Fruit fly (Drosophila melanogaster) whole organism, prepupa: ENCODE results near the gene CG13252.

Experiments used
- Blimp-1 ChIP-seq: fragments of 200-800 bp; sonication (Bioruptor generic); optimal IDR thresholded peaks from 3 replicates; lab custom pipeline; 2017; ENCODE audit warnings: missing biosample characterization, missing genetic modification characterization, mild to moderate bottlenecking, moderate library complexity, missing genetic modification reagents
- CG10669 ChIP-seq: fragments of 200-800 bp; sonication (Bioruptor generic); optimal IDR thresholded peaks from 3 replicates; lab custom pipeline; 2018; ENCODE audit warnings: missing biosample characterization, mild to moderate bottlenecking, missing genetic modification characterization, moderate library complexity
- CG11294 ChIP-seq: fragments of 200-800 bp; sonication (Bioruptor generic); IDR thresholded peaks from 2 replicates; pipeline ENCODE4 v1.3.6; 2022; ENCODE audit warnings: missing biosample characterization, missing genetic modification characterization
- CG1621 ChIP-seq: fragments of 200-800 bp; sonication (Bioruptor generic); optimal IDR thresholded peaks from 3 replicates; lab custom pipeline; 2018; ENCODE audit warnings: missing biosample characterization, mild to moderate bottlenecking, missing genetic modification characterization
- CG16779 ChIP-seq: fragments of 200-800 bp; sonication (Bioruptor generic); optimal IDR thresholded peaks from 3 replicates; lab custom pipeline; 2017; ENCODE audit warnings: missing biosample characterization, mild to moderate bottlenecking, missing genetic modification characterization
- CG3032 ChIP-seq: fragments of 200-800 bp; optimal IDR thresholded peaks from 2 replicates; lab custom pipeline; 2019; ENCODE audit warnings: missing biosample characterization, mild to moderate bottlenecking, missing genetic modification characterization, moderate library complexity
- CG31627 ChIP-seq: fragments of 200-800 bp; sonication (Bioruptor generic); optimal IDR thresholded peaks from 3 replicates; lab custom pipeline; 2016; ENCODE audit warnings: missing biosample characterization, missing genetic modification characterization
- CG6163 ChIP-seq: fragments of 200-800 bp; sonication (Bioruptor generic); IDR thresholded peaks from 3 replicates; pipeline ENCODE4 v1.3.6; 2022; ENCODE audit warnings: missing biosample characterization, missing genetic modification characterization
- CG6808 ChIP-seq: fragments of 200-800 bp; sonication (Bioruptor generic); optimal IDR thresholded peaks from 3 replicates; lab custom pipeline; 2017; ENCODE audit warnings: missing biosample characterization, missing genetic modification characterization, mild to moderate bottlenecking, moderate library complexity, missing genetic modification reagents
- CG6854 ChIP-seq: fragments of 200-800 bp; sonication (Bioruptor generic); optimal IDR thresholded peaks from 2 replicates; lab custom pipeline; 2017; ENCODE audit warnings: missing biosample characterization, mild to moderate bottlenecking, missing genetic modification characterization
- CG7368 ChIP-seq: fragments of 200-800 bp; sonication (Bioruptor generic); optimal IDR thresholded peaks from 3 replicates; lab custom pipeline; 2016; ENCODE audit warnings: missing biosample characterization, missing genetic modification characterization
- CG8119 ChIP-seq: fragments of 200-800 bp; sonication (Bioruptor generic); IDR thresholded peaks from 3 replicates; pipeline ENCODE4 v1.3.6; 2022; ENCODE audit warnings: missing biosample characterization, missing genetic modification characterization
- CG8319 ChIP-seq: fragments of 200-800 bp; sonication (Bioruptor generic); optimal IDR thresholded peaks from 3 replicates; lab custom pipeline; 2016; ENCODE audit warnings: missing biosample characterization, missing genetic modification characterization
- CG9139 ChIP-seq: fragments of 200-800 bp; sonication (Bioruptor generic); optimal IDR thresholded peaks from 3 replicates; lab custom pipeline; 2017; ENCODE audit warnings: missing biosample characterization, mild to moderate bottlenecking, missing genetic modification characterization
- Eip75B ChIP-seq: fragments of 200-800 bp; sonication (Bioruptor generic); optimal IDR thresholded peaks from 3 replicates; lab custom pipeline; 2016; ENCODE audit warnings: missing biosample characterization, missing genetic modification characterization
- Eip78C ChIP-seq: fragments of 200-800 bp; sonication (Bioruptor generic); peaks from one replicate; lab custom pipeline; 2016; ENCODE audit warnings: missing biosample characterization, missing genetic modification characterization
- Ets21C ChIP-seq: fragments of 200-800 bp; sonication (Bioruptor generic); optimal IDR thresholded peaks from 3 replicates; lab custom pipeline; 2016; ENCODE audit warnings: missing biosample characterization, missing genetic modification characterization
- Ets96B ChIP-seq: fragments of 200-800 bp; optimal IDR thresholded peaks from 2 replicates; lab custom pipeline; 2019; ENCODE audit warnings: missing biosample characterization, mild to moderate bottlenecking, missing genetic modification characterization, moderate library complexity
- Gug ChIP-seq: fragments of 200-800 bp; sonication (Bioruptor generic); IDR thresholded peaks from 2 replicates; pipeline ENCODE4 v1.3.6; 2022; ENCODE audit warnings: missing biosample characterization, missing genetic modification characterization
- OdsH ChIP-seq: fragments of 200-800 bp; sonication (Bioruptor generic); optimal IDR thresholded peaks from 3 replicates; lab custom pipeline; 2016; ENCODE audit warnings: missing biosample characterization, missing genetic modification characterization
- Sox102F ChIP-seq: fragments of 200-800 bp; sonication (Bioruptor generic); optimal IDR thresholded peaks from 2 replicates; lab custom pipeline; 2016; ENCODE audit warnings: missing biosample characterization, mild to moderate bottlenecking, missing genetic modification characterization
- Sox14 ChIP-seq: fragments of 200-800 bp; sonication (Bioruptor generic); optimal IDR thresholded peaks from 3 replicates; lab custom pipeline; 2016; ENCODE audit warnings: missing biosample characterization, missing genetic modification characterization
- achi ChIP-seq: fragments of 200-800 bp; sonication (Bioruptor generic); optimal IDR thresholded peaks from 3 replicates; lab custom pipeline; 2016; ENCODE audit warnings: missing biosample characterization, missing genetic modification characterization
- dac ChIP-seq: fragments of 200-800 bp; sonication (Bioruptor generic); optimal IDR thresholded peaks from 2 replicates; lab custom pipeline; 2017; ENCODE audit warnings: missing biosample characterization, mild to moderate bottlenecking, missing genetic modification characterization
- eg ChIP-seq: fragments of 200-800 bp; sonication (Bioruptor generic); IDR thresholded peaks from 3 replicates; pipeline ENCODE4 v1.3.6; 2022; ENCODE audit warnings: missing biosample characterization, missing genetic modification characterization
- esn ChIP-seq: fragments of 200-800 bp; sonication (Bioruptor generic); optimal IDR thresholded peaks from 2 replicates; lab custom pipeline; 2016; ENCODE audit warnings: missing biosample characterization, mild to moderate bottlenecking, missing genetic modification characterization, moderate library complexity
- fd59A ChIP-seq: fragments of 200-800 bp; sonication (Bioruptor generic); optimal IDR thresholded peaks from 2 replicates; lab custom pipeline; 2017; ENCODE audit warnings: missing biosample characterization, mild to moderate bottlenecking, missing genetic modification characterization, missing genetic modification reagents
- lz ChIP-seq: fragments of 200-800 bp; sonication (Bioruptor generic); optimal IDR thresholded peaks from 3 replicates; lab custom pipeline; 2016; ENCODE audit warnings: missing biosample characterization, missing genetic modification characterization
- net ChIP-seq: fragments of 200-800 bp; sonication (Bioruptor generic); optimal IDR thresholded peaks from 3 replicates; lab custom pipeline; 2016; ENCODE audit warnings: missing biosample characterization, missing genetic modification characterization
- pdm3 ChIP-seq: fragments of 200-800 bp; sonication (Bioruptor generic); optimal IDR thresholded peaks from 3 replicates; lab custom pipeline; 2016; ENCODE audit warnings: missing biosample characterization, missing genetic modification characterization
- salr ChIP-seq, 2 experiments: fragments of 200-800 bp; sonication (Bioruptor generic); optimal IDR thresholded peaks; 3 replicates each; lab custom pipeline; 2016 to 2018; ENCODE audit warnings: missing biosample characterization in 2 of 2, missing genetic modification characterization in 2 of 2, mild to moderate bottlenecking in 1 of 2
- spab ChIP-seq: fragments of 200-800 bp; sonication (Bioruptor generic); optimal IDR thresholded peaks from 2 replicates; lab custom pipeline; 2017; ENCODE audit warnings: missing biosample characterization, mild to moderate bottlenecking, missing genetic modification characterization, missing genetic modification reagents
- ss ChIP-seq, 2 experiments: fragments of 200-800 bp; sonication (Bioruptor generic); optimal IDR thresholded peaks; 2 replicates in 1 of 2; 3 replicates in 1 of 2; lab custom pipeline; 2017 to 2018; ENCODE audit warnings: mild to moderate bottlenecking in 2 of 2, missing biosample characterization in 2 of 2, missing genetic modification characterization in 2 of 2, moderate library complexity in 1 of 2
- svp ChIP-seq: fragments of 200-800 bp; sonication (Bioruptor generic); peaks from one replicate; lab custom pipeline; 2016; ENCODE audit warnings: missing biosample characterization, missing genetic modification characterization
- topi ChIP-seq: fragments of 200-800 bp; sonication (Bioruptor generic); optimal IDR thresholded peaks from 3 replicates; lab custom pipeline; 2016; ENCODE audit warnings: missing biosample characterization, missing genetic modification characterization
- vri ChIP-seq: fragments of 200-800 bp; sonication (Bioruptor generic); optimal IDR thresholded peaks from 3 replicates; lab custom pipeline; 2016; ENCODE audit warnings: missing biosample characterization, mild to moderate bottlenecking, missing genetic modification characterization

Gene CG13252

DNA sequence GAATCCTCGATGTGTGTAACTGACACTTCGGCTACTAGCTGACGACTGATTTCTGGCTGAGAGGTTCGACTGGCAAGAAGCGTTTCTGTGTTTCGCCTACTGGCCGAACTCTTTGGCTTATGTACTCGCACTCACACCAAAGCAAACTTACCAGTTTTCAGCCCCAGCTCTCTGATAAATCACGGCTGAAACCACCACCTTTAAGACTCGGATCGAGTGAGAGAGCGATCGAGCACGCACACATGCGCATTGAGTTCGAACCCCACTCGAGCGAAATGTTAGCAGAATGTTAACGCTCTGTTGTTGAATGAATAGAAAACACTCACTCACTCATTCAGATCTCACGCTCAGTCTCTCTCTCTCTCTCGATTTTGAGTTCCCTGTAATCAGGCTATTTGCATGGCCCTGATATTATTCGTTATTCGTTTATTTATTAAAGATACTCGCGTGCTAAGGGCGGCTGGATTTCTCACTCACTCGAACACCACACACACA is 35.0 kb upstream of the CG13252 start, which contains the start of gene kni:
TSS of gene kni (minus strand) at position 51 of the 495 bp plus-strand sequence.
- TF ChIP-seq eg = 0 out of 3 replicates have a peak, but pooled peaks have one; percentile 20
- TF ChIP-seq Blimp-1 (GFP tag; lab: Kevin White, UChicago) = no peak
- TF ChIP-seq pdm3 = no peak
- TF ChIP-seq spab (GFP tag; lab: Kevin White, UChicago) = no peak
- TF ChIP-seq Eip78C (GFP tag; lab: Kevin White, UChicago) = peak; percentile 37
- TF ChIP-seq, all 60 proteins: peak for 2

DNA sequence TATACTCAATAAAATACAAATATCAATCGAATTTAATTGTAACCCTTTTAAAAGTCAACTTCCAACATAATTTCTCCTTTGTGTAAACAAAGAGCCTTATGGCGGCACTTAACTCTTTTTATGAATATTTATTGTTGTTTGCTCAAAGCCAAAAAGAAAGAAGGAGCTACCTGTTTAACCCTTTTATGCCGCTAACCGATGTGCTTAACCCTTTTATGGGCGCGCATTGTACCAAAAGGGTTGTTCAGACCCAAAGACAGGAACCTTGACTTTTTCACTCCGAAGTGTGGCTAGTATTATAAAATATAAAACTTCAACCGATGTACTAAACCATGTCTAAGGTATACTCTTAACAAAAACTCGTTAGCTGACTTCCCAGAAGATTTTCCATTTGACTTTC is 33.9 kb upstream of the CG13252 start:
- no peak for TF ChIP-seq salr (GFP tag; optimal IDR thresholded peaks at IDR 0.05; lab: Kevin White, UChicago)
- TF ChIP-seq Eip75B = no peak
- no peak for TF ChIP-seq spab (GFP tag; lab: Kevin White, UChicago)
- TF ChIP-seq CG6163 (GFP tag; lab: Robert Waterston, UW) = no peak
- no peak for TF ChIP-seq CG8119
- TF ChIP-seq CG11294 = no peak
- no peak for TF ChIP-seq vri (GFP tag; lab: Kevin White, UChicago)
- TF ChIP-seq dac (GFP tag; lab: Kevin White, UChicago) = no peak
- TF ChIP-seq CG31627 (GFP tag; lab: Kevin White, UChicago) = no peak
- TF ChIP-seq CG9139 (GFP tag; lab: Kevin White, UChicago) = no peak
- TF ChIP-seq OdsH = no peak
- TF ChIP-seq CG3032 = no peak
- TF ChIP-seq CG10669 (GFP tag; lab: Kevin White, UChicago) = no peak
- no peak for TF ChIP-seq net (GFP tag; lab: Kevin White, UChicago)
- no peak for TF ChIP-seq Sox102F (GFP tag; lab: Kevin White, UChicago)
- no peak for TF ChIP-seq CG8319 (GFP tag; lab: Kevin White, UChicago)
- TF ChIP-seq topi (GFP tag; lab: Kevin White, UChicago) = no peak
- TF ChIP-seq fd59A (GFP tag; lab: Kevin White, UChicago) = no peak
- TF ChIP-seq CG1621 (tag; lab: Kevin White, UChicago) = no peak
- TF ChIP-seq CG7368 (GFP tag; lab: Kevin White, UChicago) = no peak

DNA sequence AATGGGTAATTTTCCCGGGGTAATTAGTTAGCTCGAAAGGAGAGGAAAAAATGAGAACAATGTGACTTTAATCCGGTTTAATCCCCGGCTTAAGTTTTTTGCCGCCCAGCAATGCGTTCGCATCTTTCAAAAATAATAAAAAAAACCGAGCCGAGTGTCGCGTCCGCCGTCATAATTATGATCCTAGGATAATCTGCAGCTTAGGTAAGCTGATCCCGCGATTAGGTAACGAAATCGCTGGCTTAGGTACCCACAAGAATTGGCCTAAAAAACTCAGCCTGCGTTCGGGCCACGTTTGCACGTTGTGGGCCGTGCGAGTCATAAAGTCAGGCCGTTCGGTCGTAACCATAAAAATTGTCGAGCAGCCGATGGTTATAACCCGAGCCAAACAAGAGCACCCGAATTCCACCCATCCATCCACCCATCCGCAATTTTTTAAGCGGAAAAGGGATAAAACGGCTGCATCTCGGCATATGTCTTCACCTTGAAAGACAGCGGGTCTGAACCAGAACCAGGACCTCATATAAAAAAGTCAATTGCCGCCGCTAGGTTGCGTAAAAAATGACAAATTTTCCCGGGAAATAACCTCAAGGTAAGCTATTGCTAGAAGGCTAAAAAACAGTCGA is 33.1 kb upstream of the CG13252 start:
- no peak for TF ChIP-seq achi
- no peak for TF ChIP-seq CG10669 (GFP tag; lab: Kevin White, UChicago)
- TF ChIP-seq esn = no peak
- no peak for TF ChIP-seq Sox14 (GFP tag; lab: Kevin White, UChicago)
- no peak for TF ChIP-seq Ets21C (GFP tag; lab: Kevin White, UChicago)
- no peak for TF ChIP-seq lz (GFP tag; lab: Kevin White, UChicago)
- no peak for TF ChIP-seq Ets96B (tag; lab: Kevin White, UChicago)
- no peak for TF ChIP-seq fd59A (GFP tag; lab: Kevin White, UChicago)
- TF ChIP-seq CG11294 = no peak
- no peak for TF ChIP-seq CG6808 (GFP tag; lab: Kevin White, UChicago)
- no peak for TF ChIP-seq CG31627 (GFP tag; lab: Kevin White, UChicago)
- TF ChIP-seq CG6854 (GFP tag; lab: Kevin White, UChicago) = no peak
- TF ChIP-seq Gug = no peak
- TF ChIP-seq ss (GFP tag; optimal IDR thresholded peaks at IDR 0.05; lab: Kevin White, UChicago) = no peak
- no peak for TF ChIP-seq CG16779 (tag; lab: Kevin White, UChicago)
- no peak for TF ChIP-seq Eip78C (GFP tag; lab: Kevin White, UChicago)

DNA sequence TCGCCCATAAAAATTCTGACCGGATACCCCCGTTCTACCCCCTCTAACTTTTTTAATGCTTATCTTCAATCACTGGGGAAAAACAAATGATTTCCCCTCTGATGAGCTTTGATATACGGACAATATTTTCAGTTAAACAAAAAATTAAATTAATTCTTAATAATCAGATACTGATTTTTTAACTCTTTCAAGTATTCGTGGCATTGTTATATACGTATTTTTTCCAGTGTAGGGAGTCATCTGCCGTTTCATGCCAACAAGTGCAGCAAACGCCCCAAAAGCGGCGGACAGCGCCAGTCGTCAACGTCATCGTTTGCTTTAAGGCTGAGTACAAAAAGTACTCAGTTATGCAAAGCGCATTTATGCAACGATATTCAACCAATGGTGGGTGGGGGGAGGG is 29.7 kb upstream of the CG13252 start:
- TF ChIP-seq spab (GFP tag; lab: Kevin White, UChicago) (no peak), svp (GFP tag; lab: Kevin White, UChicago) (peak; percentile 55)
